Fruit fly (Drosophila melanogaster) whole organism, pupa: ENCODE measurements around the gene grn.

ENCODE experiments used
- CG10348 ChIP-seq: fragments of 200-800 bp; sonication (Bioruptor generic); IDR thresholded peaks from 2 replicates; pipeline ENCODE4 v1.3.6; 2022; ENCODE audit warnings: missing biosample characterization, missing genetic modification characterization
- CG12605 ChIP-seq: fragments of 200-800 bp; sonication (Bioruptor generic); IDR thresholded peaks from 2 replicates; pipeline ENCODE4 v1.3.6; 2022; ENCODE audit warnings: missing biosample characterization, missing genetic modification characterization
- CG13204 ChIP-seq: fragments of 200-800 bp; sonication (Bioruptor generic); optimal IDR thresholded peaks from 2 replicates; lab custom pipeline; 2018; ENCODE audit warnings: missing biosample characterization, mild to moderate bottlenecking, missing genetic modification characterization, moderate library complexity
- CG14655 ChIP-seq: fragments of 200-800 bp; sonication (Bioruptor generic); optimal IDR thresholded peaks from 3 replicates; lab custom pipeline; 2017; ENCODE audit warnings: mild to moderate bottlenecking, missing biosample characterization, missing genetic modification reagents, missing genetic modification characterization
- CG15710 ChIP-seq: fragments of 200-800 bp; sonication (Bioruptor generic); optimal IDR thresholded peaks from 2 replicates; lab custom pipeline; 2018; ENCODE audit warnings: missing biosample characterization, mild to moderate bottlenecking, missing genetic modification characterization, moderate library complexity
- CG17806 ChIP-seq: fragments of 200-800 bp; sonication (Bioruptor generic); optimal IDR thresholded peaks from 2 replicates; lab custom pipeline; 2018; ENCODE audit warnings: missing biosample characterization, mild to moderate bottlenecking, missing genetic modification characterization, moderate library complexity
- CG32121 ChIP-seq: fragments of 200-800 bp; sonication (Bioruptor generic); IDR thresholded peaks from 2 replicates; pipeline ENCODE4 v1.3.6; 2022; ENCODE audit warnings: missing biosample characterization, missing genetic modification characterization
- CG34367 ChIP-seq: fragments of 200-800 bp; sonication (Bioruptor generic); optimal IDR thresholded peaks from 2 replicates; lab custom pipeline; 2018; ENCODE audit warnings: missing biosample characterization, mild to moderate bottlenecking, missing genetic modification characterization
- CG4496 ChIP-seq: fragments of 200-800 bp; sonication (Bioruptor generic); IDR thresholded peaks from 3 replicates; pipeline ENCODE4 v1.3.6; 2022; ENCODE audit warnings: missing biosample characterization, missing genetic modification characterization
- CG8159 ChIP-seq: fragments of 200-800 bp; sonication (Bioruptor generic); optimal IDR thresholded peaks from 3 replicates; lab custom pipeline; 2018; ENCODE audit warnings: missing biosample characterization, mild to moderate bottlenecking, missing genetic modification characterization, moderate library complexity
- CG8301 ChIP-seq: fragments of 200-800 bp; sonication (Bioruptor generic); optimal IDR thresholded peaks from 2 replicates; lab custom pipeline; 2018; ENCODE audit warnings: missing biosample characterization, mild to moderate bottlenecking, missing genetic modification characterization
- CG9948 ChIP-seq: fragments of 200-800 bp; sonication (Bioruptor generic); optimal IDR thresholded peaks from 2 replicates; lab custom pipeline; 2018; ENCODE audit warnings: missing biosample characterization, mild to moderate bottlenecking, missing genetic modification characterization, moderate library complexity
- D1 ChIP-seq: fragments of 200-800 bp; sonication (Bioruptor generic); optimal IDR thresholded peaks from 2 replicates; lab custom pipeline; 2018; ENCODE audit warnings: missing biosample characterization, mild to moderate bottlenecking, missing genetic modification characterization, moderate library complexity
- EcR ChIP-seq: fragments of 200-800 bp; sonication (Bioruptor generic); optimal IDR thresholded peaks from 3 replicates; lab custom pipeline; 2019; ENCODE audit warnings: missing biosample characterization, missing genetic modification characterization, mild to moderate bottlenecking, moderate library complexity, missing genetic modification reagents
- Ets98B ChIP-seq: fragments of 200-800 bp; sonication (Bioruptor generic); IDR thresholded peaks from 2 replicates; pipeline ENCODE4 v1.3.6; 2022; ENCODE audit warnings: missing biosample characterization, missing genetic modification characterization
- Pif1A ChIP-seq: fragments of 200-800 bp; sonication (Bioruptor generic); optimal IDR thresholded peaks from 3 replicates; lab custom pipeline; 2016; ENCODE audit warnings: missing biosample characterization, missing genetic modification characterization
- Pif1B ChIP-seq: fragments of 200-800 bp; sonication (Bioruptor generic); optimal IDR thresholded peaks from 3 replicates; lab custom pipeline; 2016; ENCODE audit warnings: missing biosample characterization, missing genetic modification characterization
- Snoo ChIP-seq: fragments of 200-800 bp; sonication (Bioruptor generic); optimal IDR thresholded peaks from 3 replicates; lab custom pipeline; 2017; ENCODE audit warnings: missing biosample characterization, mild to moderate bottlenecking, missing genetic modification characterization, inconsistent platforms
- fd96Ca ChIP-seq: fragments of 200-800 bp; sonication (Bioruptor generic); IDR thresholded peaks from 3 replicates; pipeline ENCODE4 v1.3.6; 2022; ENCODE audit warnings: missing biosample characterization, missing genetic modification characterization
- gl ChIP-seq: fragments of 200-800 bp; sonication (Bioruptor generic); optimal IDR thresholded peaks from 2 replicates; lab custom pipeline; 2018; ENCODE audit warnings: missing biosample characterization, mild to moderate bottlenecking, missing genetic modification characterization
- rn ChIP-seq: fragments of 200-800 bp; sonication (Bioruptor generic); IDR thresholded peaks from 2 replicates; pipeline ENCODE4 v1.3.6; 2022; ENCODE audit warnings: missing biosample characterization, missing genetic modification characterization

Gene grn

dm6 chr3R:8171489-8172161, 9.6 kb downstream of the grn start:
- TF ChIP-seq CG14655 (GFP tag; lab: Kevin White, UChicago) (peak; percentile 47), D1 (tag; lab: Kevin White, UChicago) (no peak), fd96Ca (GFP tag; lab: Robert Waterston, UW) (peak; percentile 68; the same call in 2 of the 3 replicates), CG4496 (GFP tag; lab: Robert Waterston, UW) (peak; percentile 73; the same call in 2 of the 3 replicates), Snoo (tag; lab: Kevin White, UChicago) (no peak), CG12605 (GFP tag; lab: Robert Waterston, UW) (no peak), gl (tag; lab: Kevin White, UChicago) (no peak), EcR (GFP tag; lab: Kevin White, UChicago) (no peak), Pif1B (GFP tag; lab: Kevin White, UChicago) (peak; percentile 18), CG15710 (tag; lab: Kevin White, UChicago) (peak; percentile 36), CG32121 (GFP tag; lab: Robert Waterston, UW) (peak; percentile 75), CG9948 (tag; lab: Kevin White, UChicago) (peak; percentile 9), CG34367 (tag; lab: Kevin White, UChicago) (no peak), rn (GFP tag; lab: Robert Waterston, UW) (0 out of 2 replicates have a peak, but pooled peaks have one; percentile 30), CG10348 (GFP tag; lab: Robert Waterston, UW) (no peak), Ets98B (GFP tag; lab: Robert Waterston, UW) (peak; percentile 78), Pif1A (peak; percentile 30), CG13204 (GFP tag; lab: Kevin White, UChicago) (no peak), CG8301 (tag; lab: Kevin White, UChicago) (peak; percentile 61), CG17806 (tag; lab: Kevin White, UChicago) (peak; percentile 13), CG8159 (tag; lab: Kevin White, UChicago) (peak; percentile 38)

DNA sequence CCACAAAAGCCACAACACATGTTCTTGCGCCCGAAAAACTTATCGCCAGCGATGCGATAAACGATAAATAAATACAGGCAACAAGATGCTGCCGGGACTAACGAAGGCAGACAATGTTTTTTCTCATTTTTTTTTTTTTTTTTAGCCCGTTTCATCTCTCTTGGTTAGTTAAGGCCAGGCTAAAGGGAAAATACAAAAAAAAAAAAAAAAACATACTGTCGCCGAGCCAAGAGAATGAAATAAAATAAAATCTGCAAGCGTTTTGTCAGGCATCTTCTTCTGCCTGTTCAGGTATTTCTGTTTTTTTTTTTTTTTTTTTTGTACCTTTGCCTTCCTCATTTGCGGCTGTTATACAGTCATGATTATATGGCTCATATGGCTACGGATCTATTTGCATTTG, 16.4 kb downstream of the grn start:
- peak; percentile 26 for TF ChIP-seq CG34367 (tag; lab: Kevin White, UChicago)
- TF ChIP-seq rn (GFP tag; lab: Robert Waterston, UW): no peak
- TF ChIP-seq Pif1B (GFP tag; lab: Kevin White, UChicago): no peak
- TF ChIP-seq CG15710 (tag; lab: Kevin White, UChicago): peak; percentile 11
- TF ChIP-seq gl (tag; lab: Kevin White, UChicago): peak; percentile 53
- peak; percentile 30 for TF ChIP-seq CG9948 (tag; lab: Kevin White, UChicago)
- peak; percentile 25 for TF ChIP-seq CG17806 (tag; lab: Kevin White, UChicago)
- no peak for TF ChIP-seq CG10348 (GFP tag; lab: Robert Waterston, UW)
- no peak for TF ChIP-seq CG12605 (GFP tag; lab: Robert Waterston, UW)
- peak; percentile 49 for TF ChIP-seq CG8159 (tag; lab: Kevin White, UChicago)
- TF ChIP-seq, all 21 proteins: peak for 6

DNA sequence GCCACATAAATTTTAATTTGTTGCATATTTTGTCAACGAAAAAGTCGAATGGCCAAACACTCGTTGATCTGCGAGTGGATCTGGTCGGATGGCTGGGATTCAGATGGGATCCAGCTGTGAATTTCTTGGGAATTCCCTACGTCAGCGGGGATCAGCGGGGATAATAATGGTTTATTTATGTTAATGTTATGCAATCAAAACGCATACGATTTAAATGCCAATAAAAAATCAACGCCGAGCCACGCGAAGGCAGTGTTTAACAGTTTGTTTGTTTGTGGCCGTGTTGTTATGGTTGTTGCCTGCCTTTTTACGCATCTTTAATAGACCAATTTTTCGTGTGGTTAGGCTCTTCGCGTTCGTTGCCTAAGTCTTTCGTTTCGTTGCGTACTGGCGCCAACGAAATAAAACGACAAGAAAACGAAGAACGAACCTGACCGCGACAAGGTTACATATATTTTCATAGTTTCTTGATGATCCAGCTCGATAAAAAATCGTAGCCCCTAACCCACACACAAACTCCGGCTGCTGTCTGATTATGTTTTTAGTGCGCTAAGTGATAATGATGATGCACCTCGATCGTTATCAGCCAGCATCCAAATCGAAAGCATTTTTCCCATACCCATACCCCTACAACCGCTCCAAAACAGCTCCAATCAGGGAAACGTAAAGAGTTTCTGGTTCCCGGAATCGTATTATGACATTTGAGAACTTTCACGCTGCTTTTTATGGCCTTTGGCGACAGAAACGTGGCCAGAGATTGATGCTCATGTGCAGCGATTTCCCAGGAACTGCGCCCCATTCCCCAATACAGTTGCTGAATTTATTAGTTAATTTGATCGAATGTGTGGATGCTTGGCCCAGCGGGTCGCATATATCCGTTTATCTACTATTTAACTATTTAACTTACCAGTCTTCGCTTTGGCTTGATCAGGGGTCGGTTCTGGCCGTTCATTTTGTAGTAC, 20.9 kb downstream of the grn start:
- TF ChIP-seq CG34367 (tag; lab: Kevin White, UChicago) (no peak), fd96Ca (GFP tag; lab: Robert Waterston, UW) (no peak), CG9948 (tag; lab: Kevin White, UChicago) (no peak), CG8301 (tag; lab: Kevin White, UChicago) (no peak), CG15710 (tag; lab: Kevin White, UChicago) (no peak), Snoo (tag; lab: Kevin White, UChicago) (no peak), D1 (tag; lab: Kevin White, UChicago) (no peak), CG4496 (GFP tag; lab: Robert Waterston, UW) (no peak), gl (tag; lab: Kevin White, UChicago) (no peak)

dm6 chr3R:8158328-8158727, 22.9 kb downstream of the grn start:
- no peak for TF ChIP-seq rn (GFP tag; lab: Robert Waterston, UW)
- no peak for TF ChIP-seq CG10348 (GFP tag; lab: Robert Waterston, UW)
- TF ChIP-seq CG12605 (GFP tag; lab: Robert Waterston, UW): no peak

- TF ChIP-seq D1 (tag; lab: Kevin White, UChicago) (no peak), gl (tag; lab: Kevin White, UChicago) (no peak), CG12605 (GFP tag; lab: Robert Waterston, UW) (no peak), CG32121 (GFP tag; lab: Robert Waterston, UW) (no peak), CG14655 (GFP tag; lab: Kevin White, UChicago) (no peak), CG34367 (tag; lab: Kevin White, UChicago) (no peak), EcR (GFP tag; lab: Kevin White, UChicago) (no peak), CG9948 (tag; lab: Kevin White, UChicago) (no peak), Pif1A (no peak), CG15710 (tag; lab: Kevin White, UChicago) (no peak)
These were observed 24.0 kb downstream of the grn start for dm6 chr3R:8157247-8157646.
